Fruit fly (Drosophila melanogaster): Measurements from ENCODE around the gene CG8004.

dm6 chr3L:19895556-19895995, 32.7 kb downstream of the CG8004 start:
- no peak for TF ChIP-seq h (optimal IDR thresholded peaks at IDR 0.05)
- no peak for TF ChIP-seq psq (optimal IDR thresholded peaks at IDR 0.05)
- TF ChIP-seq ttk (optimal IDR thresholded peaks at IDR 0.05), result no peak
- TF ChIP-seq insv (optimal IDR thresholded peaks at IDR 0.05), result no peak
- TF ChIP-seq Sin3A (optimal IDR thresholded peaks at IDR 0.05), result no peak
- TF ChIP-seq Myc (optimal IDR thresholded peaks at IDR 0.05), result no peak
